Worm (Caenorhabditis elegans): ENCODE results near the gene ints-7.

ints-7 gene

ce11 chrII:11542385-11542784 is 40.3 kb upstream of the ints-7 start, which contains the start of gene gtf-2E2 (continued):
- TF ChIP-seq mef-2 (tag; optimal IDR thresholded peaks at IDR 0.05) (no peak), mab-9 (GFP tag; IDR thresholded peaks at IDR 0.05) (no peak), blmp-1 (tag; optimal IDR thresholded peaks at IDR 0.05) (peak; percentile 91), nhr-19 (GFP tag; conservative IDR thresholded peaks at IDR 0.05) (no peak), skn-1 (tag; optimal IDR thresholded peaks at IDR 0.05) (peak; percentile 18), ceh-8 (GFP tag; optimal IDR thresholded peaks at IDR 0.05) (no peak), tbx-2 (tag; optimal IDR thresholded peaks at IDR 0.05) (no peak), pax-3 (tag; optimal IDR thresholded peaks at IDR 0.05) (no peak), aha-1 (tag; optimal IDR thresholded peaks at IDR 0.05) (no peak), efl-1 (optimal IDR thresholded peaks at IDR 0.05) (peak; percentile 15 to 36), efl-1 (GFP tag; optimal IDR thresholded peaks at IDR 0.05 in 1 of 2) (peak in 1 of 2 experiments; percentile 29), fkh-10 (GFP tag; optimal IDR thresholded peaks at IDR 0.05) (no peak), jun-1 (tag; optimal IDR thresholded peaks at IDR 0.05) (no peak), nhr-71 (tag; optimal IDR thresholded peaks at IDR 0.05) (peak; percentile 25), unc-98 (GFP tag; IDR thresholded peaks at IDR 0.05) (no peak), C16A3.4 (tag; optimal IDR thresholded peaks at IDR 0.05) (no peak), nhr-77 (tag; optimal IDR thresholded peaks at IDR 0.05) (no peak), rnt-1 (tag; optimal IDR thresholded peaks at IDR 0.05) (peak; percentile 63), egl-27 (tag; optimal IDR thresholded peaks at IDR 0.05) (no peak), hpl-2 (GFP tag; optimal IDR thresholded peaks at IDR 0.05) (no peak), C04F5.9 (tag; optimal IDR thresholded peaks at IDR 0.05) (no peak)

- TF ChIP-seq isw-1 (GFP tag; IDR thresholded peaks at IDR 0.05) (no peak), unc-62 (GFP tag; optimal IDR thresholded peaks at IDR 0.05) (no peak), zip-4 (GFP tag; optimal IDR thresholded peaks at IDR 0.05) (no peak), tlp-1 (tag; optimal IDR thresholded peaks at IDR 0.05) (no peak), mdl-1 (tag; optimal IDR thresholded peaks at IDR 0.05) (no peak), lin-14 (GFP tag; optimal IDR thresholded peaks at IDR 0.05) (no peak), efl-1 (optimal IDR thresholded peaks at IDR 0.05) (no peak), efl-1 (GFP tag; optimal IDR thresholded peaks at IDR 0.05 in 1 of 2) (no peak), elt-3 (tag; optimal IDR thresholded peaks at IDR 0.05) (no peak), nhr-47 (tag; optimal IDR thresholded peaks at IDR 0.05) (no peak), jun-1 (tag; optimal IDR thresholded peaks at IDR 0.05) (no peak), grh-1 (GFP tag; IDR thresholded peaks at IDR 0.05) (no peak), sptf-1 (tag; optimal IDR thresholded peaks at IDR 0.05) (no peak), vab-15 (tag; optimal IDR thresholded peaks at IDR 0.05) (no peak), lir-3 (tag; optimal IDR thresholded peaks at IDR 0.05; ENCODE audit: poor library complexity) (no peak), lin-15B (tag; optimal IDR thresholded peaks at IDR 0.05) (no peak)
Measured at ce11 chrII:11542958-11543357, 39.7 kb upstream of the ints-7 start.

ce11 chrII:11544714-11545113 is 37.9 kb upstream of the ints-7 start, which contains the start of gene F54D5.9:
Gene F54D5.9, minus strand, starts transcription at chrII:11544828.
- TF ChIP-seq egl-27 (tag; optimal IDR thresholded peaks at IDR 0.05) (no peak), nhr-47 (tag; optimal IDR thresholded peaks at IDR 0.05) (no peak), nhr-20 (tag; optimal IDR thresholded peaks at IDR 0.05) (no peak), dsc-1 (tag; optimal IDR thresholded peaks at IDR 0.05) (no peak), efl-1 (optimal IDR thresholded peaks at IDR 0.05) (no peak), efl-1 (GFP tag; optimal IDR thresholded peaks at IDR 0.05 in 1 of 2) (no peak), aly-2 (tag; optimal IDR thresholded peaks at IDR 0.05) (no peak), nhr-12 (tag; optimal IDR thresholded peaks at IDR 0.05) (no peak), fos-1 (tag; optimal IDR thresholded peaks at IDR 0.05) (no peak), hpl-2 (GFP tag; optimal IDR thresholded peaks at IDR 0.05) (no peak), rnt-1 (tag; optimal IDR thresholded peaks at IDR 0.05) (no peak), ceh-63 (GFP tag; optimal IDR thresholded peaks at IDR 0.05) (no peak), nhr-11 (tag; optimal IDR thresholded peaks at IDR 0.05) (no peak), nhr-19 (GFP tag; conservative IDR thresholded peaks at IDR 0.05) (no peak), lin-15B (tag; optimal IDR thresholded peaks at IDR 0.05) (no peak)
